Worm (Caenorhabditis elegans) whole organism, L1 larva: ENCODE measurements around the gene nas-15.

Source experiments
- egl-13 ChIP-seq: sonication (generic microtip); optimal IDR thresholded peaks from 2 replicates; lab custom pipeline; 2016; ENCODE audit warnings: missing genotype, missing genetic modification reagents, missing genetic modification characterization, missing compliant biosample characterization
- egl-27 ChIP-seq, 2 experiments: fragments of 150-350 bp in 1 of 2; sonication (generic microtip); optimal IDR thresholded peaks; 3 replicates each; lab custom pipeline; 2017 to 2018; ENCODE audit warnings: missing biosample characterization in 2 of 2, missing genetic modification characterization in 2 of 2, missing genetic modification reagents in 2 of 2
- elt-3 ChIP-seq, 6 experiments: fragments of 150-350 bp in 1 of 6; sonication (generic microtip); optimal IDR thresholded peaks; 2 replicates each; lab custom pipeline; 2017 to 2018; ENCODE audit warnings: missing biosample characterization in 6 of 6, missing genetic modification characterization in 6 of 6, inconsistent platforms in 1 of 6
- mep-1 ChIP-seq: fragments of 150-350 bp; optimal IDR thresholded peaks from 2 replicates; lab custom pipeline; 2014; ENCODE audit warnings: missing biosample characterization, missing genetic modification characterization
- nhr-11 ChIP-seq: fragments of 150-350 bp; optimal IDR thresholded peaks from 2 replicates; lab custom pipeline; 2014; ENCODE audit warnings: missing biosample characterization, missing genetic modification characterization
- nhr-20 ChIP-seq: sonication (generic microtip); optimal IDR thresholded peaks from 2 replicates; lab custom pipeline; 2016; ENCODE audit warnings: mild to moderate bottlenecking, missing genetic modification characterization, missing compliant biosample characterization
- nhr-237 ChIP-seq: fragments of 150-350 bp; optimal IDR thresholded peaks from 2 replicates; lab custom pipeline; 2014; ENCODE audit warnings: missing biosample characterization, missing genetic modification characterization
- sptf-1 ChIP-seq: fragments of 150-350 bp; optimal IDR thresholded peaks from 2 replicates; lab custom pipeline; 2014; ENCODE audit warnings: missing biosample characterization, missing genetic modification characterization
- unc-130 ChIP-seq: fragments of 150-350 bp; optimal IDR thresholded peaks from 2 replicates; lab custom pipeline; 2017; ENCODE audit warnings: missing biosample characterization, missing genetic modification characterization, inconsistent platforms

DNA sequence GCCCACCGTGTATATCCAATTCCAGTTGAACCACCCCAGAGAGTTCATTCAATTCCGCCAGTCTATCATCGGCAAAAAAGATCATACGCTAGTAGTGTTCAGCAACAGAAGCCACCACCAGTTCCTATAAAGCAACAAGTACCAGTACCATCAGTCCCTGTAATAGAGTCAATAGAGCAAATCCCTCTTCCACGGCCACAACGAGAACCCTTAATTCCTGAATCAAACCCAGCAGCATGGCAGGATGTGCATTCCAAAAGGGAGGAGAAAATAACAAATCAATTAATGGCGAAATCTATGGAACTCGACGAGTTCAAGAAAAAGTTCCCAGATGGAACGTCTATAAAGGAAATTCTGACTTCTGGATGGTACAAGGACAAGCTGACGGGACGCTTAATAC lies 12.3 kb downstream of the nas-15 start:
- TF ChIP-seq egl-27 (tag; optimal IDR thresholded peaks at IDR 0.05; lab: Kevin White, UChicago) (no peak), nhr-237 (tag; lab: Kevin White, UChicago) (no peak), egl-13 (tag; lab: Kevin White, UChicago) (no peak), elt-3 (tag; optimal IDR thresholded peaks at IDR 0.05; lab: Kevin White, UChicago) (no peak), mep-1 (no peak), nhr-20 (no peak), unc-130 (no peak), nhr-11 (tag; lab: Kevin White, UChicago) (no peak), sptf-1 (tag; lab: Kevin White, UChicago) (no peak)
